Fruit fly (Drosophila melanogaster) whole organism, prepupa: ENCODE data around the gene CG42299.

Source experiments
- Blimp-1 ChIP-seq: fragments of 200-800 bp; sonication (Bioruptor generic); optimal IDR thresholded peaks from 3 replicates; lab custom pipeline; 2017; ENCODE audit warnings: missing biosample characterization, missing genetic modification characterization, mild to moderate bottlenecking, moderate library complexity, missing genetic modification reagents
- CG11294 ChIP-seq: fragments of 200-800 bp; sonication (Bioruptor generic); IDR thresholded peaks from 2 replicates; pipeline ENCODE4 v1.3.6; 2022; ENCODE audit warnings: missing biosample characterization, missing genetic modification characterization
- CG11762 ChIP-seq: fragments of 200-800 bp; sonication (Bioruptor generic); optimal IDR thresholded peaks from 3 replicates; lab custom pipeline; 2016; ENCODE audit warnings: missing biosample characterization, missing genetic modification characterization; ENCODE audit not compliant: insufficient read depth
- CG11902 ChIP-seq: fragments of 200-800 bp; sonication (Bioruptor generic); optimal IDR thresholded peaks from 3 replicates; lab custom pipeline; 2016; ENCODE audit warnings: missing biosample characterization, missing genetic modification characterization
- CG15336 ChIP-seq: fragments of 200-800 bp; sonication (Bioruptor generic); IDR thresholded peaks from 2 replicates; pipeline ENCODE4 v1.3.6; 2022; ENCODE audit warnings: missing biosample characterization, missing genetic modification characterization
- CG1621 ChIP-seq: fragments of 200-800 bp; sonication (Bioruptor generic); optimal IDR thresholded peaks from 3 replicates; lab custom pipeline; 2018; ENCODE audit warnings: missing biosample characterization, mild to moderate bottlenecking, missing genetic modification characterization
- CG16779 ChIP-seq: fragments of 200-800 bp; sonication (Bioruptor generic); optimal IDR thresholded peaks from 3 replicates; lab custom pipeline; 2017; ENCODE audit warnings: missing biosample characterization, mild to moderate bottlenecking, missing genetic modification characterization
- CG3032 ChIP-seq: fragments of 200-800 bp; optimal IDR thresholded peaks from 2 replicates; lab custom pipeline; 2019; ENCODE audit warnings: missing biosample characterization, mild to moderate bottlenecking, missing genetic modification characterization, moderate library complexity
- CG31627 ChIP-seq: fragments of 200-800 bp; sonication (Bioruptor generic); optimal IDR thresholded peaks from 3 replicates; lab custom pipeline; 2016; ENCODE audit warnings: missing biosample characterization, missing genetic modification characterization
- CG3919 ChIP-seq: fragments of 200-800 bp; sonication (Bioruptor generic); optimal IDR thresholded peaks from 3 replicates; lab custom pipeline; 2016; ENCODE audit warnings: missing biosample characterization, missing genetic modification characterization
- CG4318 ChIP-seq: fragments of 200-800 bp; sonication (Bioruptor generic); optimal IDR thresholded peaks from 3 replicates; lab custom pipeline; 2017; ENCODE audit warnings: missing biosample characterization, mild to moderate bottlenecking, missing genetic modification characterization
- CG6163 ChIP-seq: fragments of 200-800 bp; sonication (Bioruptor generic); IDR thresholded peaks from 3 replicates; pipeline ENCODE4 v1.3.6; 2022; ENCODE audit warnings: missing biosample characterization, missing genetic modification characterization
- CG6276 ChIP-seq: fragments of 200-800 bp; sonication (Bioruptor generic); optimal IDR thresholded peaks from 2 replicates; lab custom pipeline; 2017; ENCODE audit warnings: missing biosample characterization, mild to moderate bottlenecking, missing genetic modification characterization
- CG7368 ChIP-seq: fragments of 200-800 bp; sonication (Bioruptor generic); optimal IDR thresholded peaks from 3 replicates; lab custom pipeline; 2016; ENCODE audit warnings: missing biosample characterization, missing genetic modification characterization
- CG8119 ChIP-seq: fragments of 200-800 bp; sonication (Bioruptor generic); IDR thresholded peaks from 3 replicates; pipeline ENCODE4 v1.3.6; 2022; ENCODE audit warnings: missing biosample characterization, missing genetic modification characterization
- CG8319 ChIP-seq: fragments of 200-800 bp; sonication (Bioruptor generic); optimal IDR thresholded peaks from 3 replicates; lab custom pipeline; 2016; ENCODE audit warnings: missing biosample characterization, missing genetic modification characterization
- CG8632 ChIP-seq: fragments of 200-800 bp; sonication (Bioruptor generic); optimal IDR thresholded peaks from 3 replicates; lab custom pipeline; 2016; ENCODE audit warnings: missing biosample characterization, missing genetic modification characterization
- CG9139 ChIP-seq: fragments of 200-800 bp; sonication (Bioruptor generic); optimal IDR thresholded peaks from 3 replicates; lab custom pipeline; 2017; ENCODE audit warnings: missing biosample characterization, mild to moderate bottlenecking, missing genetic modification characterization
- Eip75B ChIP-seq: fragments of 200-800 bp; sonication (Bioruptor generic); optimal IDR thresholded peaks from 3 replicates; lab custom pipeline; 2016; ENCODE audit warnings: missing biosample characterization, missing genetic modification characterization
- Eip78C ChIP-seq: fragments of 200-800 bp; sonication (Bioruptor generic); peaks from one replicate; lab custom pipeline; 2016; ENCODE audit warnings: missing biosample characterization, missing genetic modification characterization
- Eip93F ChIP-seq: fragments of 200-800 bp; sonication (Bioruptor generic); optimal IDR thresholded peaks from 2 replicates; lab custom pipeline; 2016; ENCODE audit warnings: missing biosample characterization, mild to moderate bottlenecking, missing genetic modification characterization
- Ets21C ChIP-seq: fragments of 200-800 bp; sonication (Bioruptor generic); optimal IDR thresholded peaks from 3 replicates; lab custom pipeline; 2016; ENCODE audit warnings: missing biosample characterization, missing genetic modification characterization
- Ets96B ChIP-seq: fragments of 200-800 bp; optimal IDR thresholded peaks from 2 replicates; lab custom pipeline; 2019; ENCODE audit warnings: missing biosample characterization, mild to moderate bottlenecking, missing genetic modification characterization, moderate library complexity
- Gug ChIP-seq: fragments of 200-800 bp; sonication (Bioruptor generic); IDR thresholded peaks from 2 replicates; pipeline ENCODE4 v1.3.6; 2022; ENCODE audit warnings: missing biosample characterization, missing genetic modification characterization
- Hr38 ChIP-seq: sonication (Bioruptor generic); optimal IDR thresholded peaks from 2 replicates; lab custom pipeline; 2016; ENCODE audit warnings: missing biosample characterization, missing genetic modification characterization
- Hr4 ChIP-seq: fragments of 200-800 bp; sonication (Bioruptor generic); optimal IDR thresholded peaks from 3 replicates; lab custom pipeline; 2016; ENCODE audit warnings: missing biosample characterization, missing genetic modification characterization
- Lpt ChIP-seq: fragments of 200-800 bp; sonication (Bioruptor generic); optimal IDR thresholded peaks from 3 replicates; lab custom pipeline; 2016; ENCODE audit warnings: missing biosample characterization, missing genetic modification characterization
- OdsH ChIP-seq: fragments of 200-800 bp; sonication (Bioruptor generic); optimal IDR thresholded peaks from 3 replicates; lab custom pipeline; 2016; ENCODE audit warnings: missing biosample characterization, missing genetic modification characterization
- Smox ChIP-seq: fragments of 200-800 bp; sonication (Bioruptor generic); optimal IDR thresholded peaks from 3 replicates; lab custom pipeline; 2016; ENCODE audit warnings: missing biosample characterization, missing genetic modification characterization
- Sox102F ChIP-seq: fragments of 200-800 bp; sonication (Bioruptor generic); optimal IDR thresholded peaks from 2 replicates; lab custom pipeline; 2016; ENCODE audit warnings: missing biosample characterization, mild to moderate bottlenecking, missing genetic modification characterization
- Sox14 ChIP-seq: fragments of 200-800 bp; sonication (Bioruptor generic); optimal IDR thresholded peaks from 3 replicates; lab custom pipeline; 2016; ENCODE audit warnings: missing biosample characterization, missing genetic modification characterization
- Sox15 ChIP-seq: fragments of 200-800 bp; sonication (Bioruptor generic); optimal IDR thresholded peaks from 3 replicates; lab custom pipeline; 2016; ENCODE audit warnings: missing biosample characterization, missing genetic modification characterization
- achi ChIP-seq: fragments of 200-800 bp; sonication (Bioruptor generic); optimal IDR thresholded peaks from 3 replicates; lab custom pipeline; 2016; ENCODE audit warnings: missing biosample characterization, missing genetic modification characterization
- acj6 ChIP-seq: fragments of 200-800 bp; sonication (Bioruptor generic); optimal IDR thresholded peaks from 3 replicates; lab custom pipeline; 2016; ENCODE audit warnings: missing biosample characterization, missing genetic modification characterization
- cyc ChIP-seq: fragments of 200-800 bp; sonication (Bioruptor generic); optimal IDR thresholded peaks from 3 replicates; lab custom pipeline; 2016; ENCODE audit warnings: missing biosample characterization, missing genetic modification characterization
- dac ChIP-seq: fragments of 200-800 bp; sonication (Bioruptor generic); optimal IDR thresholded peaks from 2 replicates; lab custom pipeline; 2017; ENCODE audit warnings: missing biosample characterization, mild to moderate bottlenecking, missing genetic modification characterization
- eg ChIP-seq: fragments of 200-800 bp; sonication (Bioruptor generic); IDR thresholded peaks from 3 replicates; pipeline ENCODE4 v1.3.6; 2022; ENCODE audit warnings: missing biosample characterization, missing genetic modification characterization
- esn ChIP-seq: fragments of 200-800 bp; sonication (Bioruptor generic); optimal IDR thresholded peaks from 2 replicates; lab custom pipeline; 2016; ENCODE audit warnings: missing biosample characterization, mild to moderate bottlenecking, missing genetic modification characterization, moderate library complexity
- fd59A ChIP-seq: fragments of 200-800 bp; sonication (Bioruptor generic); optimal IDR thresholded peaks from 2 replicates; lab custom pipeline; 2017; ENCODE audit warnings: missing biosample characterization, mild to moderate bottlenecking, missing genetic modification characterization, missing genetic modification reagents
- fd85E ChIP-seq: fragments of 200-800 bp; sonication (Bioruptor generic); optimal IDR thresholded peaks from 3 replicates; lab custom pipeline; 2016; ENCODE audit warnings: missing biosample characterization, missing genetic modification characterization
- fkh ChIP-seq: fragments of 200-800 bp; sonication (Bioruptor generic); optimal IDR thresholded peaks from 3 replicates; lab custom pipeline; 2017; ENCODE audit warnings: missing biosample characterization, mild to moderate bottlenecking, missing genetic modification characterization, moderate library complexity
- lz ChIP-seq: fragments of 200-800 bp; sonication (Bioruptor generic); optimal IDR thresholded peaks from 3 replicates; lab custom pipeline; 2016; ENCODE audit warnings: missing biosample characterization, missing genetic modification characterization
- net ChIP-seq: fragments of 200-800 bp; sonication (Bioruptor generic); optimal IDR thresholded peaks from 3 replicates; lab custom pipeline; 2016; ENCODE audit warnings: missing biosample characterization, missing genetic modification characterization
- pdm3 ChIP-seq: fragments of 200-800 bp; sonication (Bioruptor generic); optimal IDR thresholded peaks from 3 replicates; lab custom pipeline; 2016; ENCODE audit warnings: missing biosample characterization, missing genetic modification characterization
- salr ChIP-seq, 2 experiments: fragments of 200-800 bp; sonication (Bioruptor generic); optimal IDR thresholded peaks; 3 replicates each; lab custom pipeline; 2016 to 2018; ENCODE audit warnings: missing biosample characterization in 2 of 2, missing genetic modification characterization in 2 of 2, mild to moderate bottlenecking in 1 of 2
- spab ChIP-seq: fragments of 200-800 bp; sonication (Bioruptor generic); optimal IDR thresholded peaks from 2 replicates; lab custom pipeline; 2017; ENCODE audit warnings: missing biosample characterization, mild to moderate bottlenecking, missing genetic modification characterization, missing genetic modification reagents
- ss ChIP-seq, 2 experiments: fragments of 200-800 bp; sonication (Bioruptor generic); optimal IDR thresholded peaks; 2 replicates in 1 of 2; 3 replicates in 1 of 2; lab custom pipeline; 2017 to 2018; ENCODE audit warnings: mild to moderate bottlenecking in 2 of 2, missing biosample characterization in 2 of 2, missing genetic modification characterization in 2 of 2, moderate library complexity in 1 of 2
- svp ChIP-seq: fragments of 200-800 bp; sonication (Bioruptor generic); peaks from one replicate; lab custom pipeline; 2016; ENCODE audit warnings: missing biosample characterization, missing genetic modification characterization
- topi ChIP-seq: fragments of 200-800 bp; sonication (Bioruptor generic); optimal IDR thresholded peaks from 3 replicates; lab custom pipeline; 2016; ENCODE audit warnings: missing biosample characterization, missing genetic modification characterization
- vri ChIP-seq: fragments of 200-800 bp; sonication (Bioruptor generic); optimal IDR thresholded peaks from 3 replicates; lab custom pipeline; 2016; ENCODE audit warnings: missing biosample characterization, mild to moderate bottlenecking, missing genetic modification characterization

Gene CG42299

dm6 chrX:15532062-15532461 lies 43.4 kb downstream of the CG42299 start (continued):
- TF ChIP-seq CG11294 (GFP tag; lab: Robert Waterston, UW) (no peak), Sox102F (GFP tag; lab: Kevin White, UChicago) (no peak), vri (GFP tag; lab: Kevin White, UChicago) (no peak), ss (GFP tag; optimal IDR thresholded peaks at IDR 0.05; lab: Kevin White, UChicago) (no peak), CG4318 (GFP tag; lab: Kevin White, UChicago) (no peak), Sox14 (GFP tag; lab: Kevin White, UChicago) (no peak), CG3032 (tag; lab: Kevin White, UChicago) (no peak), CG1621 (no peak), CG11902 (GFP tag; lab: Kevin White, UChicago) (no peak), Eip75B (no peak), pdm3 (no peak)

dm6 chrX:15530369-15530768 lies 45.1 kb downstream of the CG42299 start:
- TF ChIP-seq OdsH (GFP tag; lab: Kevin White, UChicago) (peak; percentile 48), CG8632 (peak; percentile 48), Sox102F (GFP tag; lab: Kevin White, UChicago) (no peak), Blimp-1 (GFP tag; lab: Kevin White, UChicago) (no peak), Hr38 (GFP tag; lab: Kevin White, UChicago) (no peak), CG7368 (GFP tag; lab: Kevin White, UChicago) (peak; percentile 23), cyc (peak; percentile 43), net (GFP tag; lab: Kevin White, UChicago) (no peak), CG8319 (GFP tag; lab: Kevin White, UChicago) (peak; percentile 19), dac (GFP tag; lab: Kevin White, UChicago) (no peak), Eip75B (peak; percentile 40), Sox14 (GFP tag; lab: Kevin White, UChicago) (peak; percentile 27), Lpt (GFP tag; lab: Kevin White, UChicago) (no peak), fd59A (GFP tag; lab: Kevin White, UChicago) (no peak), ss (GFP tag; optimal IDR thresholded peaks at IDR 0.05; lab: Kevin White, UChicago) (no peak), achi (GFP tag; lab: Kevin White, UChicago) (peak; percentile 39), CG9139 (GFP tag; lab: Kevin White, UChicago) (no peak), eg (no peak), CG16779 (tag; lab: Kevin White, UChicago) (no peak), CG8119 (GFP tag; lab: Robert Waterston, UW) (no peak), salr (GFP tag; optimal IDR thresholded peaks at IDR 0.05; lab: Kevin White, UChicago) (no peak), Smox (GFP tag; lab: Kevin White, UChicago) (peak; percentile 57), CG3919 (peak; percentile 46), CG1621 (no peak), Eip78C (GFP tag; lab: Kevin White, UChicago) (peak; percentile 70), Ets96B (tag; lab: Kevin White, UChicago) (peak; percentile 49), fkh (GFP tag; lab: Kevin White, UChicago) (no peak), Eip93F (GFP tag; lab: Kevin White, UChicago) (no peak), spab (GFP tag; lab: Kevin White, UChicago) (peak; percentile 14), CG6163 (0 out of 3 replicates have a peak, but pooled peaks have one; percentile 17), lz (GFP tag; lab: Kevin White, UChicago) (peak; percentile 50), Sox15 (peak; percentile 48), Ets21C (peak; percentile 19), Gug (no peak), topi (GFP tag; lab: Kevin White, UChicago) (peak; percentile 49), fd85E (no peak), svp (GFP tag; lab: Kevin White, UChicago) (peak; percentile 79), CG11762 (GFP tag; lab: Kevin White, UChicago) (no peak), esn (GFP tag; lab: Kevin White, UChicago) (peak; percentile 58), CG6276 (GFP tag; lab: Kevin White, UChicago) (no peak), Hr4 (GFP tag; lab: Kevin White, UChicago) (no peak), CG31627 (GFP tag; lab: Kevin White, UChicago) (peak; percentile 40), CG11294 (GFP tag; lab: Robert Waterston, UW) (no peak), vri (GFP tag; lab: Kevin White, UChicago) (no peak), acj6 (GFP tag; lab: Kevin White, UChicago) (peak; percentile 31), CG11902 (GFP tag; lab: Kevin White, UChicago) (peak; percentile 13), CG15336 (GFP tag; lab: Robert Waterston, UW) (no peak)
